Worm (Caenorhabditis elegans) whole organism, L3 larva: Measurements from ENCODE around the gene clec-228.

ENCODE experiments used
- R02D3.7 ChIP-seq: fragments of 150-350 bp; optimal IDR thresholded peaks from 2 replicates; lab custom pipeline; 2014; ENCODE audit warnings: missing biosample characterization, missing genetic modification characterization
- ZK546.5 ChIP-seq: sonication (generic microtip); optimal IDR thresholded peaks from 2 replicates; lab custom pipeline; 2017; ENCODE audit warnings: missing biosample characterization, missing genetic modification characterization
- aly-2 ChIP-seq: fragments of 150-350 bp; optimal IDR thresholded peaks from 2 replicates; lab custom pipeline; 2014; ENCODE audit warnings: missing biosample characterization, missing genetic modification characterization
- ama-1 ChIP-seq: fragments of 150-350 bp; optimal IDR thresholded peaks from 2 replicates; lab custom pipeline; 2018
- ceh-16 ChIP-seq: sonication (generic microtip); optimal IDR thresholded peaks from 2 replicates; lab custom pipeline; 2017; ENCODE audit warnings: missing biosample characterization, missing genetic modification characterization
- ceh-82 ChIP-seq: fragments of 150-350 bp; optimal IDR thresholded peaks from 2 replicates; lab custom pipeline; 2014; ENCODE audit warnings: missing biosample characterization, missing genetic modification characterization
- ceh-9 ChIP-seq: sonication (generic microtip); optimal IDR thresholded peaks from 2 replicates; lab custom pipeline; 2018; ENCODE audit warnings: missing biosample characterization, missing genetic modification characterization
- daf-12 ChIP-seq: fragments of 150-350 bp; optimal IDR thresholded peaks from 2 replicates; lab custom pipeline; 2014; ENCODE audit warnings: missing biosample characterization, missing genetic modification reagents, missing genetic modification characterization
- egl-27 ChIP-seq: sonication (generic microtip); optimal IDR thresholded peaks from 4 replicates; lab custom pipeline; 2017; ENCODE audit warnings: missing biosample characterization, missing genetic modification reagents, missing genetic modification characterization
- egl-5 ChIP-seq: fragments of 150-350 bp; optimal IDR thresholded peaks from 2 replicates; lab custom pipeline; 2017; ENCODE audit warnings: missing biosample characterization, missing genetic modification reagents, missing genetic modification characterization, inconsistent platforms
- elt-2 ChIP-seq: sonication (generic microtip); optimal IDR thresholded peaks from 2 replicates; lab custom pipeline; 2016; ENCODE audit warnings: missing genetic modification reagents, mild to moderate bottlenecking, missing genetic modification characterization, missing compliant biosample characterization
- elt-3 ChIP-seq, 3 experiments: fragments of 150-350 bp in 1 of 3; sonication (generic microtip) in 2 of 3; optimal IDR thresholded peaks; 2 replicates in 2 of 3; 4 replicates in 1 of 3; lab custom pipeline; 2014 to 2017; ENCODE audit warnings: missing biosample characterization in 3 of 3, missing genetic modification characterization in 3 of 3
- fkh-10 ChIP-seq: sonication (generic microtip); optimal IDR thresholded peaks from 2 replicates; lab custom pipeline; 2017; ENCODE audit warnings: missing biosample characterization, missing genetic modification reagents, missing genetic modification characterization
- fkh-2 ChIP-seq: fragments of 150-350 bp; optimal IDR thresholded peaks from 2 replicates; lab custom pipeline; 2014; ENCODE audit warnings: missing biosample characterization, missing genetic modification reagents, missing genetic modification characterization
- fos-1 ChIP-seq: fragments of 150-350 bp; optimal IDR thresholded peaks from 2 replicates; lab custom pipeline; 2014; ENCODE audit warnings: missing biosample characterization, missing genetic modification characterization
- hmg-11 ChIP-seq: sonication (generic microtip); optimal IDR thresholded peaks from 2 replicates; lab custom pipeline; 2016; ENCODE audit warnings: missing genetic modification characterization, missing compliant biosample characterization
- jun-1 ChIP-seq: fragments of 150-350 bp; optimal IDR thresholded peaks from 2 replicates; lab custom pipeline; 2014; ENCODE audit warnings: missing biosample characterization, missing genetic modification reagents, missing genetic modification characterization
- lin-15B ChIP-seq: fragments of 150-350 bp; optimal IDR thresholded peaks from 2 replicates; lab custom pipeline; 2014; ENCODE audit warnings: missing biosample characterization, missing genetic modification characterization
- lin-39 ChIP-seq: fragments of 150-350 bp; optimal IDR thresholded peaks from 2 replicates; lab custom pipeline; 2018; ENCODE audit warnings: missing biosample characterization, missing genetic modification reagents, missing genetic modification characterization
- mdl-1 ChIP-seq: fragments of 150-350 bp; optimal IDR thresholded peaks from 2 replicates; lab custom pipeline; 2014; ENCODE audit warnings: missing biosample characterization, missing genetic modification characterization
- mml-1 ChIP-seq: fragments of 150-350 bp; sonication (generic microtip); optimal IDR thresholded peaks from 3 replicates; lab custom pipeline; 2014; ENCODE audit warnings: missing biosample characterization, missing genetic modification characterization
- nhr-12 ChIP-seq: fragments of 150-350 bp; optimal IDR thresholded peaks from 2 replicates; lab custom pipeline; 2014; ENCODE audit warnings: missing biosample characterization, missing genetic modification characterization
- nhr-23 ChIP-seq: fragments of 150-350 bp; optimal IDR thresholded peaks from 2 replicates; lab custom pipeline; 2014; ENCODE audit warnings: missing biosample characterization, missing genetic modification reagents, missing genetic modification characterization
- nhr-237 ChIP-seq: fragments of 150-350 bp; optimal IDR thresholded peaks from 2 replicates; lab custom pipeline; 2014; ENCODE audit warnings: missing biosample characterization, missing genetic modification characterization
- nhr-25 ChIP-seq: sonication (generic microtip); optimal IDR thresholded peaks from 2 replicates; lab custom pipeline; 2017; ENCODE audit warnings: missing biosample characterization, missing genetic modification characterization
- nhr-28 ChIP-seq: fragments of 150-350 bp; optimal IDR thresholded peaks from 2 replicates; lab custom pipeline; 2014; ENCODE audit warnings: missing biosample characterization, missing genetic modification characterization
- nhr-43 ChIP-seq: sonication (generic microtip); optimal IDR thresholded peaks from 2 replicates; lab custom pipeline; 2016; ENCODE audit warnings: mild to moderate bottlenecking, missing genetic modification characterization, missing compliant biosample characterization; ENCODE audit not compliant: poor library complexity, severe bottlenecking
- nhr-76 ChIP-seq: fragments of 150-350 bp; sonication (generic microtip); optimal IDR thresholded peaks from 5 replicates; lab custom pipeline; 2014; ENCODE audit warnings: missing biosample characterization, missing genetic modification characterization
- nhr-77 ChIP-seq: fragments of 150-350 bp; optimal IDR thresholded peaks from 2 replicates; lab custom pipeline; 2014; ENCODE audit warnings: missing biosample characterization, missing genetic modification characterization
- pha-4 ChIP-seq: fragments of 150-350 bp; optimal IDR thresholded peaks from 2 replicates; lab custom pipeline; 2014; ENCODE audit warnings: missing biosample characterization, missing genetic modification reagents, missing genetic modification characterization
- pqm-1 ChIP-seq: fragments of 150-350 bp; optimal IDR thresholded peaks from 2 replicates; lab custom pipeline; 2017; ENCODE audit warnings: missing biosample characterization, missing genetic modification characterization, inconsistent platforms
- sea-2 ChIP-seq: fragments of 150-350 bp; sonication (generic microtip); optimal IDR thresholded peaks from 4 replicates; lab custom pipeline; 2014; ENCODE audit warnings: missing biosample characterization, missing genetic modification reagents, missing genetic modification characterization
- skn-1 ChIP-seq: fragments of 150-350 bp; optimal IDR thresholded peaks from 2 replicates; lab custom pipeline; 2014; ENCODE audit warnings: missing biosample characterization, missing genetic modification characterization
- snpc-4 ChIP-seq: fragments of 150-350 bp; optimal IDR thresholded peaks from 2 replicates; lab custom pipeline; 2014; ENCODE audit warnings: missing biosample characterization, missing genetic modification characterization
- unc-62 ChIP-seq: fragments of 150-350 bp; sonication (generic microtip); optimal IDR thresholded peaks from 4 replicates; lab custom pipeline; 2014; ENCODE audit warnings: missing biosample characterization, missing genetic modification reagents, missing genetic modification characterization
- zag-1 ChIP-seq: fragments of 150-350 bp; optimal IDR thresholded peaks from 2 replicates; lab custom pipeline; 2014; ENCODE audit warnings: missing biosample characterization, missing genetic modification characterization
- ztf-4 ChIP-seq: fragments of 150-350 bp; optimal IDR thresholded peaks from 2 replicates; lab custom pipeline; 2014; ENCODE audit warnings: missing biosample characterization, missing genetic modification characterization

The clec-228 gene

ce11 chrV:15305502-15305901 is 33.8 kb downstream of the clec-228 start, which contains the start of gene T26H8.5:
TSS of gene T26H8.5 (minus strand) at chrV:15305602.
- no peak for TF ChIP-seq ceh-82
- no peak for TF ChIP-seq nhr-43 (tag; lab: Kevin White, UChicago)
- TF ChIP-seq ceh-9 (tag; lab: Kevin White, UChicago) = no peak
- TF ChIP-seq elt-3 (tag; optimal IDR thresholded peaks at IDR 0.05; lab: Kevin White, UChicago) = no peak
- TF ChIP-seq pqm-1 = no peak
- TF ChIP-seq hmg-11 (tag; lab: Kevin White, UChicago) = no peak
- no peak for TF ChIP-seq egl-5 (tag; lab: Kevin White, UChicago)
- no peak for TF ChIP-seq aly-2 (tag; lab: Kevin White, UChicago)
- TF ChIP-seq ceh-16 (tag; lab: Kevin White, UChicago) = no peak
- no peak for TF ChIP-seq nhr-23 (tag; lab: Kevin White, UChicago)
- TF ChIP-seq nhr-237 (tag; lab: Kevin White, UChicago) = no peak
- TF ChIP-seq unc-62 (GFP tag; lab: Kevin White, UChicago) = no peak
- TF ChIP-seq sea-2 (GFP tag; lab: Kevin White, UChicago) = no peak
- TF ChIP-seq, all 47 proteins: peak for 0

DNA sequence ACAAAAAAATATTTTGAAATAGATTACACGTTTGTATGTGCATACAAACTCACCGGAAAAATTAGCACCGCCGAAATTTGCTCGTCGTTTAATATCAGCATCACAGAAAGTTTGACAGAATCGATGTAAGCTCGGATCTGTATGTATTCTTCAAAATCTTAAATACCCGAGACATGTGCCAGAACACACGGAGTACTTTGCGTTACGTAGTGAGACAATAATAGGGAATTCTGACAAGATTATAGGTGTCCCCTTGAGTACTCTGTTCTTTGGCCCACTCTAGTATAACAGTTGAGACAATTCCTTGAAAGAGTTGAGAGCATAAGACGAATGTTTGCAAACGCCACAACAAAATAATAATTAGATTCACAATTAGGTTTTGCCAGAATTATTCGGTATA is 35.6 kb downstream of the clec-228 start, which contains the start of gene srx-48:
srx-48 (minus strand) TSS at position 101 of the 400 bp plus-strand sequence.
- no peak for TF ChIP-seq lin-15B
- no peak for TF ChIP-seq zag-1 (tag; lab: Kevin White, UChicago)
- no peak for TF ChIP-seq fkh-10 (GFP tag; lab: Kevin White, UChicago)
- no peak for TF ChIP-seq ZK546.5 (tag; lab: Kevin White, UChicago)
- no peak for TF ChIP-seq unc-62 (GFP tag; lab: Kevin White, UChicago)
- TF ChIP-seq ztf-4 (tag; lab: Kevin White, UChicago) = no peak
- TF ChIP-seq daf-12 (tag; lab: Kevin White, UChicago) = no peak
- no peak for TF ChIP-seq ceh-16 (tag; lab: Kevin White, UChicago)
- no peak for TF ChIP-seq mdl-1
- TF ChIP-seq jun-1 (tag; lab: Kevin White, UChicago) = no peak
- TF ChIP-seq ama-1 (lab: Kevin White, UChicago) = no peak
- no peak for TF ChIP-seq mml-1 (tag; lab: Kevin White, UChicago)
- TF ChIP-seq nhr-76 (tag; lab: Kevin White, UChicago) = no peak
- TF ChIP-seq fkh-2 (tag; lab: Kevin White, UChicago) = no peak

- no peak for TF ChIP-seq unc-62 (GFP tag; lab: Kevin White, UChicago)
- peak; percentile 81 for TF ChIP-seq skn-1 (tag; lab: Kevin White, UChicago)
- peak; percentile 94 for TF ChIP-seq jun-1 (tag; lab: Kevin White, UChicago)
- TF ChIP-seq fos-1 (tag; lab: Kevin White, UChicago) = peak; percentile 52
- TF ChIP-seq pqm-1 = peak; percentile 99
- no peak for TF ChIP-seq nhr-12 (tag; lab: Kevin White, UChicago)
- no peak for TF ChIP-seq snpc-4 (tag; lab: Kevin White, UChicago)
- TF ChIP-seq sea-2 (GFP tag; lab: Kevin White, UChicago) = no peak
- no peak for TF ChIP-seq lin-39
- no peak for TF ChIP-seq R02D3.7 (tag; lab: Kevin White, UChicago)
- no peak for TF ChIP-seq nhr-77 (tag; lab: Kevin White, UChicago)
- TF ChIP-seq pha-4 (tag; lab: Kevin White, UChicago) = peak; percentile 65
- peak; percentile 99 for TF ChIP-seq elt-2 (tag; lab: Kevin White, UChicago)
- no peak for TF ChIP-seq ceh-82
These were observed 40.7 kb downstream of the clec-228 start, which contains the start of gene cpr-3 for ce11 chrV:15298597-15298996. TSS of gene cpr-3 (minus strand) at chrV:15298700.

- TF ChIP-seq nhr-25 (tag; lab: Kevin White, UChicago) (no peak), nhr-28 (tag; lab: Kevin White, UChicago) (no peak), fkh-2 (tag; lab: Kevin White, UChicago) (no peak), nhr-43 (tag; lab: Kevin White, UChicago) (no peak), nhr-237 (tag; lab: Kevin White, UChicago) (no peak), ceh-82 (no peak), egl-27 (tag; lab: Kevin White, UChicago) (no peak)
- TF ChIP-seq, all 47 proteins: peak for 0
These were observed 45.4 kb downstream of the clec-228 start, which contains the start of gene str-96 for ce11 chrV:15293865-15294264. TSS of gene str-96 (minus strand) at chrV:15293965.
